Worm (Caenorhabditis elegans) whole organism, midembryonic: Measurements from ENCODE around the gene C40A11.6.

ENCODE experiments used
- cog-1 ChIP-seq: sonication (generic microtip); optimal IDR thresholded peaks from 2 replicates; lab custom pipeline; 2016; ENCODE audit warnings: missing genetic modification characterization, missing compliant biosample characterization
- ref-1 ChIP-seq: fragments of 200-800 bp; sonication (Bioruptor generic); conservative IDR thresholded peaks from 2 replicates; pipeline ENCODE4 v1.3.6; 2022; ENCODE audit warnings: missing genetic modification reagents, missing genetic modification characterization, missing compliant biosample characterization

DNA sequence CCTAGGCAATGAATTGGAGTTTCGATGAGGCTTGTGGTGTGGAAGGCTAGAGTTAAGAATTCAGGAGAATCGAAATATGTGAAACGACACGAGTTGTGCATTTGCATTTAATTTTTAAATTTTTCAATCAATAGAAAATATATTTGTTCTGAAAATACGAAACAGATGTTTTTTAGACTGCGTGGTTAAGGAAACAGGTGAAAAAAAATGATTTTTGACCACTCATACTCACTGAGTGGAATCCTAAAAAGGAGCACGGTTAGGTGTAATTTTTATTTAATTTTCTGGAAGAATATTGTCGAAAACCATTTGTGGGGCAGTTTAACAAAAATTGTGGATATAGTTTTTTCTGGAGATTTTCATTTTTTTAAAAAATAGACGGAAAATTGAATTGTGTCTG, 28.7 kb downstream of the C40A11.6 start, which contains the start of gene srh-195:
- TF ChIP-seq ref-1 (GFP tag; lab: Robert Waterston, UW) (no peak), cog-1 (tag; lab: Kevin White, UChicago) (no peak)
